Fruit fly (Drosophila melanogaster) whole organism, embryonic: ENCODE measurements around the gene Osbp.

Source experiments
- Ada2b ChIP-seq: fragments of 200-800 bp; sonication (Bioruptor generic); IDR thresholded peaks from 2 replicates; pipeline ENCODE4 v1.3.6; 2022; ENCODE audit warnings: missing biosample characterization, missing genetic modification characterization
- CG10366 ChIP-seq: fragments of 200-800 bp; sonication (Bioruptor generic); IDR thresholded peaks from 2 replicates; pipeline ENCODE4 v1.3.6; 2022; ENCODE audit warnings: missing biosample characterization, missing genetic modification characterization
- CG10543 ChIP-seq: fragments of 200-800 bp; sonication (Bioruptor generic); optimal IDR thresholded peaks from 3 replicates; lab custom pipeline; 2017; ENCODE audit warnings: missing biosample characterization, mild to moderate bottlenecking, missing genetic modification characterization, moderate library complexity
- CG11247 ChIP-seq: fragments of 200-800 bp; sonication (Bioruptor generic); IDR thresholded peaks from 2 replicates; pipeline ENCODE4 v1.3.6; 2022; ENCODE audit warnings: missing biosample characterization, missing genetic modification characterization
- CG14667 ChIP-seq: fragments of 200-800 bp; sonication (Bioruptor generic); IDR thresholded peaks from 2 replicates; pipeline ENCODE4 v1.3.6; 2022; ENCODE audit warnings: missing biosample characterization, missing genetic modification characterization
- CG17359 ChIP-seq: fragments of 200-800 bp; sonication (Bioruptor generic); optimal IDR thresholded peaks from 3 replicates; lab custom pipeline; 2018; ENCODE audit warnings: missing biosample characterization, mild to moderate bottlenecking, missing genetic modification characterization, moderate library complexity
- CG17912 ChIP-seq: fragments of 200-800 bp; sonication (Bioruptor generic); optimal IDR thresholded peaks from 2 replicates; lab custom pipeline; 2018; ENCODE audit warnings: missing biosample characterization, mild to moderate bottlenecking, missing genetic modification characterization
- CG2120 ChIP-seq: fragments of 200-800 bp; sonication (Bioruptor generic); optimal IDR thresholded peaks from 3 replicates; lab custom pipeline; 2016; ENCODE audit warnings: missing biosample characterization, missing genetic modification characterization
- CG2202 ChIP-seq: fragments of 200-800 bp; sonication (Bioruptor generic); optimal IDR thresholded peaks from 2 replicates; lab custom pipeline; 2018; ENCODE audit warnings: missing biosample characterization, mild to moderate bottlenecking, missing genetic modification characterization
- CG5245 ChIP-seq: fragments of 200-800 bp; sonication (Bioruptor generic); optimal IDR thresholded peaks from 3 replicates; lab custom pipeline; 2016; ENCODE audit warnings: missing biosample characterization, missing genetic modification characterization
- CG7987 ChIP-seq: fragments of 200-800 bp; sonication (Bioruptor generic); optimal IDR thresholded peaks from 2 replicates; lab custom pipeline; 2018; ENCODE audit warnings: missing biosample characterization, mild to moderate bottlenecking, missing genetic modification characterization, moderate library complexity
- Deaf1 ChIP-seq: fragments of 200-800 bp; optimal IDR thresholded peaks from 3 replicates; lab custom pipeline; 2019; ENCODE audit warnings: missing biosample characterization, mild to moderate bottlenecking, missing genetic modification characterization, moderate library complexity
- E2f1 ChIP-seq: fragments of 200-800 bp; sonication (Bioruptor generic); IDR thresholded peaks from 2 replicates; pipeline ENCODE4 v1.3.6; 2022; ENCODE audit warnings: missing biosample characterization, missing genetic modification characterization
- Elba2 ChIP-seq: fragments of 200-800 bp; sonication (Bioruptor generic); optimal IDR thresholded peaks from 3 replicates; lab custom pipeline; 2016; ENCODE audit warnings: missing biosample characterization, missing genetic modification characterization
- GATAe ChIP-seq: fragments of 200-800 bp; sonication (Bioruptor generic); conservative IDR thresholded peaks from 2 replicates; pipeline ENCODE4 v1.3.6; 2022; ENCODE audit warnings: missing biosample characterization, missing genetic modification characterization
- HLH54F ChIP-seq: fragments of 200-800 bp; sonication (Bioruptor generic); optimal IDR thresholded peaks from 3 replicates; lab custom pipeline; 2016; ENCODE audit warnings: missing biosample characterization, missing genetic modification characterization
- Mrtf ChIP-seq: fragments of 200-800 bp; sonication (Bioruptor generic); IDR thresholded peaks from 3 replicates; pipeline ENCODE4 v1.3.6; 2022; ENCODE audit warnings: missing biosample characterization, missing genetic modification characterization
- NC2β ChIP-seq: fragments of 200-800 bp; sonication (Bioruptor generic); optimal IDR thresholded peaks from 2 replicates; lab custom pipeline; 2016; ENCODE audit warnings: missing biosample characterization, missing genetic modification characterization
- NFAT ChIP-seq: fragments of 200-800 bp; sonication (Bioruptor generic); IDR thresholded peaks from 2 replicates; pipeline ENCODE4 v1.3.6; 2022; ENCODE audit warnings: missing biosample characterization, missing genetic modification characterization
- Oli ChIP-seq: fragments of 200-800 bp; sonication (Bioruptor generic); optimal IDR thresholded peaks from 2 replicates; lab custom pipeline; 2018; ENCODE audit warnings: missing biosample characterization, mild to moderate bottlenecking, missing genetic modification characterization, moderate library complexity
- Spps ChIP-seq: fragments of 200-800 bp; sonication (Bioruptor generic); optimal IDR thresholded peaks from 2 replicates; lab custom pipeline; 2018; ENCODE audit warnings: missing biosample characterization, mild to moderate bottlenecking, missing genetic modification characterization
- Stat92E ChIP-seq, 3 experiments: fragments of >200 bp in 2 of 3; fragments of 200-800 bp in 1 of 3; sonication (Bioruptor generic) in 1 of 3; optimal IDR thresholded peaks; 2 replicates each; lab custom pipeline; 2017 to 2019; ENCODE audit warnings: missing biosample characterization in 3 of 3, missing genetic modification characterization in 3 of 3, mild to moderate bottlenecking in 1 of 3, moderate library complexity in 1 of 3
- Trl ChIP-seq, 3 experiments: fragments of >200 bp in 2 of 3; fragments of 200-800 bp in 1 of 3; sonication (Bioruptor generic) in 1 of 3; optimal IDR thresholded peaks; 2 replicates in 1 of 3; 3 replicates in 2 of 3; lab custom pipeline; 2016 to 2017; ENCODE audit warnings: missing biosample characterization in 1 of 3, missing genetic modification characterization in 1 of 3
- bigmax ChIP-seq: fragments of 200-800 bp; sonication (Bioruptor generic); optimal IDR thresholded peaks from 2 replicates; lab custom pipeline; 2018; ENCODE audit warnings: missing biosample characterization, mild to moderate bottlenecking, missing genetic modification characterization
- bowl ChIP-seq: fragments of 200-800 bp; sonication (Bioruptor generic); IDR thresholded peaks from 2 replicates; pipeline ENCODE4 v1.3.6; 2022; ENCODE audit warnings: missing biosample characterization, missing genetic modification characterization
- cg ChIP-seq: fragments of 200-800 bp; sonication (Bioruptor generic); optimal IDR thresholded peaks from 3 replicates; lab custom pipeline; 2019; ENCODE audit warnings: missing biosample characterization, mild to moderate bottlenecking, missing genetic modification characterization, moderate library complexity
- chinmo ChIP-seq: fragments of 200-800 bp; sonication (Bioruptor generic); IDR thresholded peaks from 4 replicates; pipeline ENCODE4 v1.3.6; 2022; ENCODE audit warnings: missing biosample characterization, missing genetic modification characterization; ENCODE audit not compliant: partially characterized antibody
- crol ChIP-seq: fragments of 200-800 bp; sonication (Bioruptor generic); IDR thresholded peaks from 2 replicates; pipeline ENCODE4 v1.3.6; 2022; ENCODE audit warnings: missing biosample characterization, missing genetic modification characterization
- cwo ChIP-seq: fragments of 200-800 bp; sonication (Bioruptor generic); optimal IDR thresholded peaks from 3 replicates; lab custom pipeline; 2017; ENCODE audit warnings: missing biosample characterization, missing genetic modification characterization, mild to moderate bottlenecking, moderate library complexity, missing genetic modification reagents
- danr ChIP-seq: fragments of 200-800 bp; sonication (Bioruptor generic); IDR thresholded peaks from 2 replicates; pipeline ENCODE4 v1.3.6; 2022; ENCODE audit warnings: missing biosample characterization, missing genetic modification characterization
- fd102C ChIP-seq: fragments of 200-800 bp; sonication (Bioruptor generic); optimal IDR thresholded peaks from 2 replicates; lab custom pipeline; 2018; ENCODE audit warnings: missing biosample characterization, mild to moderate bottlenecking, missing genetic modification characterization, moderate library complexity
- fu2 ChIP-seq: fragments of 200-800 bp; sonication (Bioruptor generic); optimal IDR thresholded peaks from 2 replicates; lab custom pipeline; 2016; ENCODE audit warnings: missing biosample characterization, missing genetic modification characterization
- gcm ChIP-seq: fragments of 200-800 bp; sonication (Bioruptor generic); optimal IDR thresholded peaks from 2 replicates; lab custom pipeline; 2019; ENCODE audit warnings: missing biosample characterization, mild to moderate bottlenecking, missing genetic modification characterization, moderate library complexity
- lbe ChIP-seq: fragments of 200-800 bp; sonication (Bioruptor generic); optimal IDR thresholded peaks from 2 replicates; lab custom pipeline; 2016; ENCODE audit warnings: missing biosample characterization, mild to moderate bottlenecking, missing genetic modification characterization
- otp ChIP-seq: fragments of 200-800 bp; sonication (Bioruptor generic); IDR thresholded peaks from 3 replicates; pipeline ENCODE4, ENCODE4 v1.3.6; 2022; ENCODE audit warnings: missing biosample characterization, missing genetic modification characterization
- pho ChIP-seq: fragments of 200-800 bp; sonication (Bioruptor generic); optimal IDR thresholded peaks from 2 replicates; lab custom pipeline; 2016; ENCODE audit warnings: missing biosample characterization, missing genetic modification characterization
- phol ChIP-seq: fragments of 200-800 bp; sonication (Bioruptor generic); optimal IDR thresholded peaks from 3 replicates; lab custom pipeline; 2018; ENCODE audit warnings: missing biosample characterization, mild to moderate bottlenecking, missing genetic modification characterization, moderate library complexity
- scrt ChIP-seq: fragments of 200-800 bp; sonication (Bioruptor generic); optimal IDR thresholded peaks from 2 replicates; lab custom pipeline; 2018; ENCODE audit warnings: missing biosample characterization, mild to moderate bottlenecking, missing genetic modification characterization, moderate library complexity
- slou ChIP-seq: fragments of 200-800 bp; sonication (Bioruptor generic); optimal IDR thresholded peaks from 3 replicates; lab custom pipeline; 2016; ENCODE audit warnings: missing biosample characterization, missing genetic modification characterization
- sna ChIP-seq: fragments of 200-800 bp; sonication (Bioruptor generic); IDR thresholded peaks from 2 replicates; pipeline ENCODE4 v1.3.6; 2022; ENCODE audit warnings: missing biosample characterization, missing genetic modification characterization; ENCODE audit not compliant: partially characterized antibody
- stc ChIP-seq: fragments of 200-800 bp; sonication (Bioruptor generic); IDR thresholded peaks from 2 replicates; pipeline ENCODE4 v1.3.6; 2022; ENCODE audit warnings: missing biosample characterization, missing genetic modification characterization
- zen2 ChIP-seq: fragments of 200-800 bp; sonication (Bioruptor generic); IDR thresholded peaks from 3 replicates; pipeline ENCODE4 v1.3.6; 2022; ENCODE audit warnings: missing biosample characterization, missing genetic modification characterization; ENCODE audit not compliant: partially characterized antibody

Gene Osbp

DNA sequence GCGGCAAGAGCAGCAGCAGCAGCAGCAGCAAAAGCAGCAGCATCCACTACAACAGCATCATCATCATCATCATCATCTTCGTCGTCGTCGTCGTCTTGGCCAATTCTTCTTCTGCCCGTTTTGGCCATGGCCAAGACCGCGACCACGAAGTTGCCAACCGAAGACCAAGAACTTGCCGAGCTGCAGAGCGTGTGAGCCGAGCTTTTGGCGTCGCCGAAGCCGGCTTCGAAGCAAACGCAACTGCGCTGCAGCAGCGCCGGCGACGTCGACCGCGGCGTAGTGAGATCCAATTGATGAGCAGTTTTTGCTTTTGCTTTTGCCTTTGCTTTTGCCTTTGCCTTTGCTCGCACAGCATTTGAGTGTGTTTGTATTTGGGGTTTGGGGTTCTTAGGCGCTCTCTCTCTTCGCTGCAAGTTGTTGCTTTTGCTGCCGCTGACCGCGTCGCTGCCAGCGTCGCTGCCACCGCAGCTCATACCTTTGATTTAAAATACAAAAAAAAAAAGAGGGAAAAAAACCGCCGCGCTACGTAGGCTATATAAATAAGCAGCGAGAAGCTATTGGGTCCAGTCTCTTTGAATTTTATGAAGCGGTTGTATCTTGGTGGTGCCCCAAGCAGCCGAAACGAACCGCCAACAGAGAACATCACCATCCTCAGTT, 47.1 kb upstream of the Osbp start (continued):
- TF ChIP-seq bigmax (GFP tag; lab: Kevin White, UChicago) (no peak), lbe (GFP tag; lab: Kevin White, UChicago) (peak; percentile 3), chinmo (GFP tag; lab: Robert Waterston, UW) (peak; percentile 64; the same call in 1 of the 4 replicates), CG2120 (no peak), zen2 (GFP tag; lab: Robert Waterston, UW) (no peak), CG10366 (GFP tag; lab: Robert Waterston, UW) (no peak), Deaf1 (tag; lab: Kevin White, UChicago) (peak; percentile 90), cg (no peak), phol (tag; lab: Kevin White, UChicago) (no peak), CG7987 (no peak), cwo (no peak), Trl (optimal IDR thresholded peaks at IDR 0.05; lab: Kevin White, UChicago) (peak; percentile 30 to 38), Trl (GFP tag; optimal IDR thresholded peaks at IDR 0.05; lab: Kevin White, UChicago) (no peak), CG2202 (tag; lab: Kevin White, UChicago) (no peak), GATAe (GFP tag; lab: Robert Waterston, UW) (no peak), Ada2b (GFP tag; lab: Robert Waterston, UW) (no peak), E2f1 (GFP tag; lab: Robert Waterston, UW) (no peak), crol (GFP tag; lab: Robert Waterston, UW) (no peak), CG10543 (GFP tag; lab: Kevin White, UChicago) (no peak), Oli (tag; lab: Kevin White, UChicago) (no peak), gcm (GFP tag; lab: Kevin White, UChicago) (no peak), scrt (GFP tag; lab: Kevin White, UChicago) (no peak), CG11247 (GFP tag; lab: Robert Waterston, UW) (no peak), fd102C (GFP tag; lab: Kevin White, UChicago) (no peak), CG17912 (GFP tag; lab: Kevin White, UChicago) (no peak), CG5245 (GFP tag; lab: Kevin White, UChicago) (no peak), CG14667 (GFP tag; lab: Robert Waterston, UW) (no peak), slou (GFP tag; lab: Kevin White, UChicago) (no peak), stc (GFP tag; lab: Robert Waterston, UW) (no peak), Elba2 (GFP tag; lab: Kevin White, UChicago) (no peak), Stat92E (GFP tag; optimal IDR thresholded peaks at IDR 0.05; lab: Kevin White, UChicago) (no peak), NC2β (GFP tag; lab: Kevin White, UChicago) (no peak), Spps (tag; lab: Kevin White, UChicago) (no peak), danr (GFP tag; lab: Robert Waterston, UW) (no peak), CG17359 (tag; lab: Kevin White, UChicago) (no peak), NFAT (GFP tag; lab: Robert Waterston, UW) (no peak), otp (no peak), bowl (GFP tag; lab: Robert Waterston, UW) (no peak), Mrtf (GFP tag; lab: Robert Waterston, UW) (no peak), fu2 (no peak), sna (0 out of 2 replicates have a peak, but pooled peaks have one; percentile 34), pho (GFP tag; lab: Kevin White, UChicago) (no peak), HLH54F (GFP tag; lab: Kevin White, UChicago) (no peak)
